Worm (Caenorhabditis elegans) whole organism, mixed stage, embryonic: ENCODE measurements around the gene nlp-23.

Experiments used
- M03D4.4 ChIP-seq: sonication (generic microtip); optimal IDR thresholded peaks from 2 replicates; lab custom pipeline; 2017; ENCODE audit warnings: mild to moderate bottlenecking, missing genetic modification characterization, missing compliant biosample characterization
- bed-3 ChIP-seq: fragments of 200-800 bp; sonication (Bioruptor generic); optimal IDR thresholded peaks from 3 replicates; lab custom pipeline; 2018; ENCODE audit warnings: mild to moderate bottlenecking, missing genetic modification characterization, moderate library complexity, missing compliant biosample characterization
- blmp-1 ChIP-seq: fragments of 150-350 bp; optimal IDR thresholded peaks from 2 replicates; lab custom pipeline; 2014; ENCODE audit warnings: missing biosample characterization, missing genetic modification characterization
- ceh-39 ChIP-seq: fragments of 150-350 bp; optimal IDR thresholded peaks from 2 replicates; lab custom pipeline; 2014; ENCODE audit warnings: missing biosample characterization, missing genetic modification characterization
- ceh-43 ChIP-seq: fragments of 200-800 bp; sonication (Bioruptor generic); optimal IDR thresholded peaks from 2 replicates; lab custom pipeline; 2018; ENCODE audit warnings: mild to moderate bottlenecking, missing genetic modification characterization, moderate library complexity, missing compliant biosample characterization
- ces-1 ChIP-seq: fragments of 150-350 bp; optimal IDR thresholded peaks from 2 replicates; lab custom pipeline; 2014; ENCODE audit warnings: missing biosample characterization, missing genetic modification reagents, missing genetic modification characterization
- cnd-1 ChIP-seq: fragments of 200-800 bp; sonication (Bioruptor generic); optimal IDR thresholded peaks from 2 replicates; lab custom pipeline; 2018; ENCODE audit warnings: mild to moderate bottlenecking, missing genetic modification characterization, missing compliant biosample characterization
- drap-1 ChIP-seq: fragments of 200-800 bp; sonication (Bioruptor generic); optimal IDR thresholded peaks from 3 replicates; lab custom pipeline; 2018; ENCODE audit warnings: mild to moderate bottlenecking, missing genetic modification characterization, missing compliant biosample characterization
- elt-1 ChIP-seq: sonication (generic microtip); optimal IDR thresholded peaks from 2 replicates; lab custom pipeline; 2017; ENCODE audit warnings: missing genetic modification characterization, mild to moderate bottlenecking, missing compliant biosample characterization, antibody characterized with exemption, moderate library complexity, borderline replicate concordance; ENCODE audit not compliant: insufficient read depth
- flh-1 ChIP-seq: fragments of 200-800 bp; sonication (Bioruptor generic); optimal IDR thresholded peaks from 2 replicates; lab custom pipeline; 2018; ENCODE audit warnings: mild to moderate bottlenecking, missing genetic modification characterization, moderate library complexity, missing compliant biosample characterization
- hlh-1 ChIP-seq: fragments of 150-350 bp; optimal IDR thresholded peaks from 2 replicates; lab custom pipeline; 2014; ENCODE audit warnings: missing biosample characterization, missing genetic modification reagents, missing genetic modification characterization
- lin-13 ChIP-seq: fragments of 150-350 bp; optimal IDR thresholded peaks from 2 replicates; lab custom pipeline; 2014; ENCODE audit warnings: missing biosample characterization, missing genetic modification characterization
- lin-32 ChIP-seq: fragments of 200-800 bp; sonication (Bioruptor generic); optimal IDR thresholded peaks from 2 replicates; lab custom pipeline; 2018; ENCODE audit warnings: mild to moderate bottlenecking, missing genetic modification characterization, missing compliant biosample characterization
- lsy-2 ChIP-seq: fragments of 150-350 bp; optimal IDR thresholded peaks from 2 replicates; lab custom pipeline; 2014; ENCODE audit warnings: missing biosample characterization, missing genetic modification characterization
- mep-1 ChIP-seq: fragments of 150-350 bp; optimal IDR thresholded peaks from 2 replicates; lab custom pipeline; 2017; ENCODE audit warnings: missing biosample characterization, missing genetic modification reagents, missing genetic modification characterization, inconsistent platforms
- mls-2 ChIP-seq: sonication (generic microtip); optimal IDR thresholded peaks from 2 replicates; lab custom pipeline; 2016; ENCODE audit warnings: mild to moderate bottlenecking, missing genetic modification characterization, moderate library complexity, missing compliant biosample characterization
- nhr-12 ChIP-seq: fragments of 150-350 bp; optimal IDR thresholded peaks from 2 replicates; lab custom pipeline; 2014; ENCODE audit warnings: missing biosample characterization, missing genetic modification characterization
- nhr-2 ChIP-seq: fragments of 150-350 bp; optimal IDR thresholded peaks from 2 replicates; lab custom pipeline; 2014; ENCODE audit warnings: missing biosample characterization, missing genetic modification characterization
- nhr-237 ChIP-seq: fragments of 150-350 bp; optimal IDR thresholded peaks from 2 replicates; lab custom pipeline; 2014; ENCODE audit warnings: missing biosample characterization, missing genetic modification characterization
- nhr-28 ChIP-seq: fragments of 150-350 bp; optimal IDR thresholded peaks from 2 replicates; lab custom pipeline; 2014; ENCODE audit warnings: missing biosample characterization, missing genetic modification characterization
- pha-4 ChIP-seq: fragments of 150-350 bp; optimal IDR thresholded peaks from 2 replicates; lab custom pipeline; 2018; ENCODE audit warnings: missing biosample characterization, missing genetic modification reagents, missing genetic modification characterization
- sem-2 ChIP-seq: fragments of 200-800 bp; sonication (Bioruptor generic); optimal IDR thresholded peaks from 2 replicates; lab custom pipeline; 2018; ENCODE audit warnings: mild to moderate bottlenecking, missing genetic modification characterization, missing compliant biosample characterization
- sptf-1 ChIP-seq: sonication (generic microtip); optimal IDR thresholded peaks from 2 replicates; lab custom pipeline; 2017; ENCODE audit warnings: mild to moderate bottlenecking, missing genetic modification characterization, moderate library complexity, missing compliant biosample characterization
- tbx-8 ChIP-seq: fragments of 200-800 bp; sonication (Bioruptor generic); optimal IDR thresholded peaks from 2 replicates; lab custom pipeline; 2018; ENCODE audit warnings: mild to moderate bottlenecking, missing genetic modification characterization, moderate library complexity, missing compliant biosample characterization
- unc-120 ChIP-seq: sonication (generic microtip); optimal IDR thresholded peaks from 2 replicates; lab custom pipeline; 2017; ENCODE audit warnings: missing genetic modification characterization, missing compliant biosample characterization; ENCODE audit not compliant: poor library complexity, severe bottlenecking
- unc-39 ChIP-seq: fragments of 150-350 bp; optimal IDR thresholded peaks from 2 replicates; lab custom pipeline; 2014; ENCODE audit warnings: missing biosample characterization, missing genetic modification characterization
- unc-62 ChIP-seq: fragments of 150-350 bp; optimal IDR thresholded peaks from 2 replicates; lab custom pipeline; 2014; ENCODE audit warnings: missing biosample characterization, missing genetic modification reagents, missing genetic modification characterization
- zip-8 ChIP-seq: fragments of 150-350 bp; optimal IDR thresholded peaks from 2 replicates; lab custom pipeline; 2014; ENCODE audit warnings: missing biosample characterization, missing genetic modification characterization
- ztf-11 ChIP-seq: fragments of 150-350 bp; optimal IDR thresholded peaks from 2 replicates; lab custom pipeline; 2014; ENCODE audit warnings: missing biosample characterization, missing genetic modification characterization

nlp-23 gene

DNA sequence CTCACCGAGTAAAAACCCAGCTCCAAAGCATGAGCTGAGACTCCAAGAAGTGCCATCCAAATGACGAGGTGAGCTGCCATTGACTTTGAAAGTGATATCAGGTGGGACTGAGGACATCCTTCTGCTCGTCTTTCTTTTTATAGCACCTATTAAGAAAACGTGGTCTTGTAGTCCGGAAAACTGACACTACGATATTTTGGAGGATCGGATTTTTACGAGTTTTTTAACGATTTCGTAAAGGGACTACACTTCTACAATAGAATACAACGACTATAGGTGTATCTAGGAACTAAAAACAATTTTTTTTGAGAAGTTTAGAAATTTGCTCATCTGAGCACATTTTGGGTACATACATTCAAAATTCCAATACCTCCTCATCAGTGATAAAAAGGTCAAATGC, at the start of gene nlp-23:
Gene nlp-23, minus strand, starts transcription at position 101 of the 400 bp plus-strand sequence.
- TF ChIP-seq M03D4.4 (no peak), tbx-8 (GFP tag; lab: Kevin White, UChicago) (no peak), cnd-1 (no peak), ceh-43 (no peak), bed-3 (GFP tag; lab: Kevin White, UChicago) (no peak), unc-62 (no peak), zip-8 (tag; lab: Kevin White, UChicago) (no peak), nhr-237 (tag; lab: Kevin White, UChicago) (no peak), drap-1 (no peak)

DNA sequence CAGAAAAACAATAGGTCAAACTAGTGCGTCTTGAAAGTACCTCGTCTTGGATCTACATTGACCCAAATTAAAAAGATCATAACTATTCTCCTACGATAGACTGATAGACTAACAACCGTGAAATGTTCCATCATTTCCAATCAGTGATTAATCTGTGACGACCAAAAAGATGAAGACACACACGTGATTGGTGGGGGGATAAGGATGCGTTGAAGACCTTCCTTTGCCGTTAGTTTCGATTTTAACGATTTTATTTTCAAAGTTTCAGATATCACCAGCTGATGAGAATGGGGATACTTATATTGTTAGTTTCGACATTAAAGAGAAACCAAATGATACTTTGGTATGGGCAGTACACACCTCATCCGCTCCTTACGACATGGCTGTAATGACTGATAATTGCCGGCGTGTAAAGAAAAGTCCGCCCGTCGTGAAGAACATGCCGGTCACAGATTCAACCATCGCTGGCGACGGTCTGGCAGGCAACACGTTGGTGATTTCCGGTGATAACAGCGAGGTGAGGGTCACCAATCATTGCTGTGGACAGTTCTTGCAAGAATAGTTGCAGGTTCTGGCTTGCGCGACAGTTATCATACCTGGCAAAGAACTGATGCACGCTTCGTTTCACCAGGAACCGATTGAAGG, 44.3 kb upstream of the nlp-23 start:
- TF ChIP-seq ceh-39 (no peak), nhr-237 (tag; lab: Kevin White, UChicago) (no peak), drap-1 (no peak), sptf-1 (tag; lab: Kevin White, UChicago) (no peak)

DNA sequence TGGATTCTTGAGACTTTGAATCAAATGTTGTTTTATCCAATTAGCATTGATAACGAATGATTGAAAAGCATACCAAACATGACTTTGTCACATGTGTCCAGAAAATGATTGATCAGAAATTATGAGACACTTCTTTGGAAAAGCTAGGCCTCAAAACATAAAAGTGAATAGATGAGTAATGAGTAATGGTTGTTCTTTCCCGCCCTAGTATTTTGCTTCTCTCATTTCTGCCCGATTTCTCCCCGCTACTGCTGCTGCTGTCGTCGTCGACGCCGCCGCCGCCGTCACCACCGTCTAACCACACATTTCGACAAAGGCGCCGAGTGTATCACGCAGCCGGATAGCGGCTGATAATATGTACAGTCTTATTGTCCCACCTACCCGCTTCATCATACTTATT, 42.7 kb upstream of the nlp-23 start, which contains the start of gene F47G3.1:
Gene F47G3.1, plus strand, starts transcription at position 301 of the 400 bp plus-strand sequence.
- TF ChIP-seq bed-3 (GFP tag; lab: Kevin White, UChicago), result no peak
- no peak for TF ChIP-seq cnd-1
- no peak for TF ChIP-seq lin-13 (tag; lab: Kevin White, UChicago)

ce11 chrX:2382227-2382626, 39.5 kb upstream of the nlp-23 start:
- TF ChIP-seq ces-1 (GFP tag; lab: Kevin White, UChicago) (peak; percentile 9), lsy-2 (tag; lab: Kevin White, UChicago) (no peak), ceh-39 (no peak), pha-4 (peak; percentile 21), lin-13 (tag; lab: Kevin White, UChicago) (peak; percentile 38)

DNA sequence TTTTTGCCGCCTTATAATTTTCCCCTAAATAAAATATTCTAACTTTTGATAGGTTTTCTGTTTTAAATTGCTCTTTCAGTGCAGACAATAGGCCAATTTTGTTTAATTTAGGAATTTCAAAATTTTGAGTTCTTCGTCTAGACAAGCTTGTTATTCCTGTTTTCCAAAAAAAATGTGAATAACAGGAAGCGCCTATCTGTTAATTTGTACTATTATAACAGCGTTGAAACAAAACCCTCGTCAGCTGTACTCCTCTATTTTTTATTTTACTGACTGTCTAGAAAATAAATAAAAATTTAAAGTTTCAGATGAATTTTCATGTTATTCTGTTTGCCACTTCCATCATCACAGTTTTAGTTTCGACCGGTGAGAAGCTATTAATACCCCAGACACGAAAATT, 38.5 kb upstream of the nlp-23 start, which contains the start of gene F47G3.4:
Gene F47G3.4, plus strand, starts transcription at position 301 of the 400 bp plus-strand sequence.
- TF ChIP-seq ceh-43 (no peak), unc-120 (tag; lab: Kevin White, UChicago) (no peak), elt-1 (tag; lab: Kevin White, UChicago) (no peak), ztf-11 (tag; lab: Kevin White, UChicago) (no peak), bed-3 (GFP tag; lab: Kevin White, UChicago) (no peak), nhr-2 (tag; lab: Kevin White, UChicago) (no peak), sem-2 (GFP tag; lab: Kevin White, UChicago) (no peak), hlh-1 (tag; lab: Kevin White, UChicago) (no peak), drap-1 (no peak), unc-62 (no peak), nhr-28 (tag; lab: Kevin White, UChicago) (no peak), lsy-2 (tag; lab: Kevin White, UChicago) (no peak), lin-32 (GFP tag; lab: Kevin White, UChicago) (no peak), M03D4.4 (no peak), mls-2 (tag; lab: Kevin White, UChicago) (no peak), mep-1 (tag; lab: Kevin White, UChicago) (no peak), ceh-39 (no peak)

- TF ChIP-seq blmp-1 (tag; lab: Kevin White, UChicago) (no peak), ceh-39 (no peak), unc-39 (tag; lab: Kevin White, UChicago) (no peak), M03D4.4 (no peak), flh-1 (GFP tag; lab: Kevin White, UChicago) (no peak), mls-2 (tag; lab: Kevin White, UChicago) (no peak), nhr-28 (tag; lab: Kevin White, UChicago) (no peak), nhr-2 (tag; lab: Kevin White, UChicago) (no peak), bed-3 (GFP tag; lab: Kevin White, UChicago) (no peak), unc-120 (tag; lab: Kevin White, UChicago) (no peak), nhr-237 (tag; lab: Kevin White, UChicago) (no peak), lin-32 (GFP tag; lab: Kevin White, UChicago) (no peak), nhr-12 (tag; lab: Kevin White, UChicago) (no peak), zip-8 (tag; lab: Kevin White, UChicago) (no peak), pha-4 (no peak)
These were observed 38.1 kb upstream of the nlp-23 start for ce11 chrX:2380818-2381217.
